Fruit fly (Drosophila melanogaster) whole organism, embryonic: Measurements from ENCODE around the gene CG5079.

Experiments used
- Atf-2 ChIP-seq: fragments of 200-800 bp; sonication (Bioruptor generic); optimal IDR thresholded peaks from 2 replicates; lab custom pipeline; 2016; ENCODE audit warnings: missing biosample characterization, missing genetic modification characterization
- Atf3 ChIP-seq: fragments of 200-800 bp; sonication (Bioruptor generic); optimal IDR thresholded peaks from 3 replicates; lab custom pipeline; 2016; ENCODE audit warnings: missing biosample characterization, missing genetic modification characterization
- Bgb ChIP-seq: fragments of 200-800 bp; sonication (Bioruptor generic); IDR thresholded peaks from 2 replicates; pipeline ENCODE4 v1.3.6; 2022; ENCODE audit warnings: missing biosample characterization, missing genetic modification characterization; ENCODE audit not compliant: partially characterized antibody
- Blimp-1 ChIP-seq: fragments of 200-800 bp; sonication (Bioruptor generic); optimal IDR thresholded peaks from 3 replicates; lab custom pipeline; 2018; ENCODE audit warnings: missing biosample characterization, missing genetic modification characterization, mild to moderate bottlenecking, moderate library complexity, missing genetic modification reagents
- CG10543 ChIP-seq: fragments of 200-800 bp; sonication (Bioruptor generic); optimal IDR thresholded peaks from 3 replicates; lab custom pipeline; 2017; ENCODE audit warnings: missing biosample characterization, mild to moderate bottlenecking, missing genetic modification characterization, moderate library complexity
- CG12391 ChIP-seq: fragments of 200-800 bp; sonication (Bioruptor generic); optimal IDR thresholded peaks from 3 replicates; lab custom pipeline; 2018; ENCODE audit warnings: missing biosample characterization, mild to moderate bottlenecking, missing genetic modification characterization, moderate library complexity
- CG13287 ChIP-seq: fragments of 200-800 bp; sonication (Bioruptor generic); IDR thresholded peaks from 2 replicates; pipeline ENCODE4 v1.3.6; 2022; ENCODE audit warnings: missing biosample characterization, missing genetic modification characterization; ENCODE audit not compliant: partially characterized antibody
- CG13775 ChIP-seq: fragments of 200-800 bp; sonication (Bioruptor generic); optimal IDR thresholded peaks from 3 replicates; lab custom pipeline; 2017; ENCODE audit warnings: missing biosample characterization, mild to moderate bottlenecking, missing genetic modification characterization
- CG14965 ChIP-seq: fragments of 200-800 bp; sonication (Bioruptor generic); optimal IDR thresholded peaks from 2 replicates; lab custom pipeline; 2016; ENCODE audit warnings: missing biosample characterization, missing genetic modification characterization, borderline replicate concordance
- CG16813 ChIP-seq: fragments of 200-800 bp; sonication (Bioruptor generic); IDR thresholded peaks from 3 replicates; pipeline ENCODE4 v1.3.6; 2022; ENCODE audit warnings: missing biosample characterization, missing genetic modification characterization; ENCODE audit not compliant: partially characterized antibody
- CG16863 ChIP-seq: fragments of 200-800 bp; sonication (Bioruptor generic); optimal IDR thresholded peaks from 3 replicates; lab custom pipeline; 2016; ENCODE audit warnings: missing biosample characterization, missing genetic modification characterization
- CG17328 ChIP-seq: fragments of 200-800 bp; sonication (Bioruptor generic); IDR thresholded peaks from 2 replicates; pipeline ENCODE4 v1.3.6; 2022; ENCODE audit warnings: missing biosample characterization, missing genetic modification characterization
- CG17361 ChIP-seq: fragments of 200-800 bp; sonication (Bioruptor generic); IDR thresholded peaks from 3 replicates; pipeline ENCODE4 v1.3.6; 2022; ENCODE audit warnings: missing biosample characterization, missing genetic modification characterization
- CG17568 ChIP-seq: fragments of 200-800 bp; sonication (Bioruptor generic); optimal IDR thresholded peaks from 2 replicates; lab custom pipeline; 2018; ENCODE audit warnings: missing biosample characterization, mild to moderate bottlenecking, missing genetic modification characterization, moderate library complexity
- CG17829 ChIP-seq: fragments of 200-800 bp; optimal IDR thresholded peaks from 2 replicates; lab custom pipeline; 2019; ENCODE audit warnings: missing biosample characterization, mild to moderate bottlenecking, missing genetic modification characterization, moderate library complexity
- CG2712 ChIP-seq: fragments of 200-800 bp; optimal IDR thresholded peaks from 3 replicates; lab custom pipeline; 2019; ENCODE audit warnings: missing biosample characterization, mild to moderate bottlenecking, missing genetic modification characterization, moderate library complexity
- CG30431 ChIP-seq: fragments of 200-800 bp; sonication (Bioruptor generic); optimal IDR thresholded peaks from 2 replicates; lab custom pipeline; 2017; ENCODE audit warnings: missing biosample characterization, missing genetic modification characterization
- CG31388 ChIP-seq: fragments of 200-800 bp; sonication (Bioruptor generic); optimal IDR thresholded peaks from 2 replicates; lab custom pipeline; 2016; ENCODE audit warnings: missing biosample characterization, missing genetic modification characterization
- CG4424 ChIP-seq: fragments of 200-800 bp; sonication (Bioruptor generic); optimal IDR thresholded peaks from 3 replicates; lab custom pipeline; 2016; ENCODE audit warnings: missing biosample characterization, missing genetic modification characterization
- CG4854 ChIP-seq: fragments of 200-800 bp; sonication (Bioruptor generic); optimal IDR thresholded peaks from 2 replicates; lab custom pipeline; 2016; ENCODE audit warnings: missing biosample characterization, missing genetic modification characterization, inconsistent platforms
- CG6813 ChIP-seq: fragments of 200-800 bp; sonication (Bioruptor generic); optimal IDR thresholded peaks from 2 replicates; lab custom pipeline; 2017; ENCODE audit warnings: missing biosample characterization, missing genetic modification characterization, mild to moderate bottlenecking, moderate library complexity, missing genetic modification reagents
- CG8290 ChIP-seq, 3 experiments: fragments of 200-800 bp; sonication (Bioruptor generic); optimal IDR thresholded peaks; 2 replicates each; lab custom pipeline; 2016 to 2019; ENCODE audit warnings: missing biosample characterization in 3 of 3, missing genetic modification characterization in 3 of 3, mild to moderate bottlenecking in 2 of 3, moderate library complexity in 1 of 3
- CoRest ChIP-seq: fragments of 200-800 bp; sonication (Bioruptor generic); optimal IDR thresholded peaks from 3 replicates; lab custom pipeline; 2018; ENCODE audit warnings: missing biosample characterization, mild to moderate bottlenecking, missing genetic modification characterization, moderate library complexity
- CrebB ChIP-seq: fragments of 200-800 bp; sonication (Bioruptor generic); optimal IDR thresholded peaks from 3 replicates; lab custom pipeline; 2018; ENCODE audit warnings: missing biosample characterization, mild to moderate bottlenecking, missing genetic modification characterization
- Fer2 ChIP-seq: fragments of 200-800 bp; sonication (Bioruptor generic); optimal IDR thresholded peaks from 2 replicates; lab custom pipeline; 2018; ENCODE audit warnings: missing biosample characterization, mild to moderate bottlenecking, missing genetic modification characterization, moderate library complexity
- H15 ChIP-seq: fragments of 200-800 bp; sonication (Bioruptor generic); IDR thresholded peaks from 3 replicates; pipeline ENCODE4 v1.3.6; 2022; ENCODE audit warnings: missing biosample characterization, missing genetic modification characterization
- Med ChIP-seq: fragments of 200-800 bp; sonication (Bioruptor generic); peaks from one replicate; lab custom pipeline; 2016; ENCODE audit warnings: missing biosample characterization, missing genetic modification characterization, mild to moderate bottlenecking, inconsistent platforms, moderate library complexity
- NC2α ChIP-seq: fragments of 200-800 bp; sonication (Bioruptor generic); optimal IDR thresholded peaks from 2 replicates; lab custom pipeline; 2016; ENCODE audit warnings: missing biosample characterization, missing genetic modification characterization
- Oli ChIP-seq: fragments of 200-800 bp; sonication (Bioruptor generic); optimal IDR thresholded peaks from 2 replicates; lab custom pipeline; 2018; ENCODE audit warnings: missing biosample characterization, mild to moderate bottlenecking, missing genetic modification characterization, moderate library complexity
- TFAM ChIP-seq: fragments of 200-800 bp; sonication (Bioruptor generic); optimal IDR thresholded peaks from 2 replicates; lab custom pipeline; 2017; ENCODE audit warnings: missing biosample characterization, missing genetic modification characterization, inconsistent platforms
- Xrp1 ChIP-seq: fragments of 200-800 bp; sonication (Bioruptor generic); IDR thresholded peaks from 2 replicates; pipeline ENCODE4 v1.3.6; 2022; ENCODE audit warnings: missing biosample characterization, missing genetic modification characterization
- YL-1 ChIP-seq: fragments of 200-800 bp; sonication (Bioruptor generic); optimal IDR thresholded peaks from 3 replicates; lab custom pipeline; 2017; ENCODE audit warnings: missing biosample characterization, mild to moderate bottlenecking, missing genetic modification characterization
- ac ChIP-seq: fragments of 200-800 bp; sonication (Bioruptor generic); optimal IDR thresholded peaks from 3 replicates; lab custom pipeline; 2017; ENCODE audit warnings: missing biosample characterization, mild to moderate bottlenecking, missing genetic modification characterization
- az2 ChIP-seq: fragments of 200-800 bp; sonication (Bioruptor generic); optimal IDR thresholded peaks from 3 replicates; lab custom pipeline; 2016; ENCODE audit warnings: missing biosample characterization, missing genetic modification characterization
- br ChIP-seq: fragments of >200 bp; optimal IDR thresholded peaks from 2 replicates; lab custom pipeline; 2017
- dan ChIP-seq: fragments of 200-800 bp; sonication (Bioruptor generic); IDR thresholded peaks from 2 replicates; pipeline ENCODE4 v1.3.6; 2022; ENCODE audit warnings: missing biosample characterization, missing genetic modification characterization
- dmrt99B ChIP-seq: fragments of 200-800 bp; sonication (Bioruptor generic); optimal IDR thresholded peaks from 2 replicates; lab custom pipeline; 2018; ENCODE audit warnings: missing biosample characterization, mild to moderate bottlenecking, missing genetic modification characterization, moderate library complexity
- eve ChIP-seq, 2 experiments: fragments of >200 bp; optimal IDR thresholded peaks; 2 replicates each; lab custom pipeline; 2017; ENCODE audit warnings: missing biosample characterization in 2 of 2, missing genetic modification characterization in 2 of 2
- grau ChIP-seq: fragments of 200-800 bp; optimal IDR thresholded peaks from 3 replicates; lab custom pipeline; 2019; ENCODE audit warnings: missing biosample characterization, mild to moderate bottlenecking, missing genetic modification characterization, moderate library complexity
- ham ChIP-seq: fragments of 200-800 bp; sonication (Bioruptor generic); IDR thresholded peaks from 2 replicates; pipeline ENCODE4 v1.3.6; 2022; ENCODE audit warnings: missing biosample characterization, missing genetic modification characterization
- jumu ChIP-seq: fragments of 200-800 bp; sonication (Bioruptor generic); optimal IDR thresholded peaks from 3 replicates; lab custom pipeline; 2016; ENCODE audit warnings: missing biosample characterization, missing genetic modification characterization
- psq ChIP-seq: fragments of 200-800 bp; sonication (Bioruptor generic); optimal IDR thresholded peaks from 2 replicates; lab custom pipeline; 2017; ENCODE audit warnings: missing biosample characterization, missing genetic modification characterization
- sens ChIP-seq: fragments of 200-800 bp; sonication (Bioruptor generic); peaks from one replicate; lab custom pipeline; 2016; ENCODE audit warnings: missing biosample characterization, missing genetic modification characterization
- sob ChIP-seq: fragments of 200-800 bp; sonication (Bioruptor generic); IDR thresholded peaks from 2 replicates; pipeline ENCODE4 v1.3.6; 2022; ENCODE audit warnings: missing biosample characterization, missing genetic modification characterization
- tin ChIP-seq: fragments of 200-800 bp; sonication (Bioruptor generic); optimal IDR thresholded peaks from 3 replicates; lab custom pipeline; 2016; ENCODE audit warnings: missing biosample characterization, missing genetic modification characterization
- tio ChIP-seq: fragments of 200-800 bp; sonication (Bioruptor generic); optimal IDR thresholded peaks from 2 replicates; lab custom pipeline; 2017; ENCODE audit warnings: missing biosample characterization, missing genetic modification characterization, inconsistent platforms
- tll ChIP-seq, 2 experiments: fragments of 200-800 bp in 1 of 2; fragments of >200 bp in 1 of 2; sonication (Bioruptor generic) in 1 of 2; optimal IDR thresholded peaks; 2 replicates each; lab custom pipeline; 2017 to 2019; ENCODE audit warnings: missing biosample characterization in 2 of 2, missing genetic modification characterization in 2 of 2, mild to moderate bottlenecking in 1 of 2, moderate library complexity in 1 of 2
- zen2 ChIP-seq: fragments of 200-800 bp; sonication (Bioruptor generic); IDR thresholded peaks from 3 replicates; pipeline ENCODE4 v1.3.6; 2022; ENCODE audit warnings: missing biosample characterization, missing genetic modification characterization; ENCODE audit not compliant: partially characterized antibody
- zfh1 ChIP-seq: fragments of 200-800 bp; sonication (Bioruptor generic); IDR thresholded peaks from 3 replicates; pipeline ENCODE4 v1.3.6; 2022; ENCODE audit warnings: missing biosample characterization, missing genetic modification characterization

Gene CG5079

DNA sequence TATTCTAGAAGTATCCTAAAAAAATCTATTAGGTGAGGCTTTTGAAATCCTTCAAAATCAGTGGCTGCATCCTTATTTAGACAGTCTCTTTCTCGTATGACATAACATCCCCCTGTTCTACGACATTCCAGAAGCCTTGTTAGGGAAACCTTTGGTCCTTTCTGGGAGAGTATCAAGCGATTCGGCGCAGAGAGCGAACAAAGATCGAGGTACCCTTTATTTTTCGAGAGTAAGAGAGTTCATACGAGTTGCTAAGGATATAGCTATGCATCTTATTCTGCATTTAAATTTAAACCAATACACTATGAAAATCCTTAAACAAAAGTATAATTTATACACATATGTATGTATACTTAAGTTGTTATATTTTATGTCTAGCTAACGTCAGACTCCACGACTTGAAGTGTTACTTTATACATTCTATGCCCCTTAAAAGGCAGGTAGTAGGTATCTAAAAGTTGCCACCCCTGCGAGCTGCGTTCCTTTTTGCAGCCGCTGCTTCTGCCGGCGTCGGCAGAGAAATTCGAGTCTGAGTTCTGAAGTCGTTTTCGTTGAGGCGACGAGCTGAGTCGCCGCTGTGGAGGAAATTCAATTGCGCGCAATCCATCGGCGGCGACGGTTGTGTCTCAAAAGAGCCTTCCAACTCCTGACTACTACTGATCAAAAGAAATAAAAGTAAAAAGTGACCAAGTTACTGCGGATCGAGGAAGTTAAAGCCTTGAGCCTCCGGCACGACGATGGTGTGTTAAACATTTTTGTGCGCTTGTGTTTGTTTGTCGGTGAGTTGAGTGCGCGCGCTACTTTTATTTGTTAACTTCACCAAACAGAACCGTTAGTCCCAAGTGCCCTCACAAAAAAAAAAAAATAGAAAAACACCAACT is 24.1 kb downstream of the CG5079 start, which contains the start of gene jigr1 (continued):
- TF ChIP-seq CoRest (tag; lab: Kevin White, UChicago), result peak; percentile 37
- peak; percentile 60; the same call in 1 of the 3 replicates for TF ChIP-seq zfh1 (GFP tag; lab: Robert Waterston, UW)
- peak; percentile 6 for TF ChIP-seq CG8290 (GFP tag; optimal IDR thresholded peaks at IDR 0.05; lab: Kevin White, UChicago)
- peak in 1 of 2 experiments; percentile 44 for TF ChIP-seq CG8290 (tag; optimal IDR thresholded peaks at IDR 0.05; lab: Kevin White, UChicago)
- TF ChIP-seq Atf-2 (GFP tag; lab: Kevin White, UChicago), result no peak
- TF ChIP-seq az2 (GFP tag; lab: Kevin White, UChicago), result peak; percentile 29
- no peak for TF ChIP-seq zen2 (GFP tag; lab: Robert Waterston, UW)
- TF ChIP-seq eve (GFP tag; optimal IDR thresholded peaks at IDR 0.05; lab: Kevin White, UChicago), result peak in 1 of 2 experiments; percentile 41
- peak; percentile 3 for TF ChIP-seq Blimp-1 (GFP tag; lab: Kevin White, UChicago)
- TF ChIP-seq tll (GFP tag; optimal IDR thresholded peaks at IDR 0.05; lab: Kevin White, UChicago), result peak; percentile 64 to 92
- peak; percentile 67; the same call in 2 of the 3 replicates for TF ChIP-seq CG17361 (GFP tag; lab: Robert Waterston, UW)
- TF ChIP-seq CG16863, result peak; percentile 29
- TF ChIP-seq ac, result peak; percentile 87
- no peak for TF ChIP-seq tio (GFP tag; lab: Kevin White, UChicago)
- TF ChIP-seq CG30431 (GFP tag; lab: Kevin White, UChicago), result peak; percentile 51
- TF ChIP-seq Med (GFP tag; lab: Kevin White, UChicago), result peak; percentile 69
- no peak for TF ChIP-seq CrebB (tag; lab: Kevin White, UChicago)
- TF ChIP-seq CG2712 (tag; lab: Kevin White, UChicago), result peak; percentile 82
- TF ChIP-seq TFAM (GFP tag; lab: Kevin White, UChicago), result no peak
- no peak for TF ChIP-seq H15 (GFP tag; lab: Robert Waterston, UW)
- TF ChIP-seq Fer2 (tag; lab: Kevin White, UChicago), result no peak
- 0 out of 2 replicates have a peak, but pooled peaks have one; percentile 30 for TF ChIP-seq sob
- peak; percentile 42 for TF ChIP-seq Oli (tag; lab: Kevin White, UChicago)
- peak; percentile 39 for TF ChIP-seq grau (tag; lab: Kevin White, UChicago)
- no peak for TF ChIP-seq br (lab: Kevin White, UChicago)
- peak; percentile 10; the same call in 1 of the 2 replicates for TF ChIP-seq dan
- TF ChIP-seq CG17568, result peak; percentile 22
- TF ChIP-seq sens (GFP tag; lab: Kevin White, UChicago), result peak; percentile 91
- peak; percentile 36 for TF ChIP-seq CG4424 (GFP tag; lab: Kevin White, UChicago)
- no peak for TF ChIP-seq ham (GFP tag; lab: Robert Waterston, UW)
- TF ChIP-seq CG6813 (GFP tag; lab: Kevin White, UChicago), result peak; percentile 52
- peak; percentile 49; the same call in 1 of the 2 replicates for TF ChIP-seq CG17328 (GFP tag; lab: Robert Waterston, UW)
- peak; percentile 65 for TF ChIP-seq CG12391
- TF ChIP-seq CG4854, result no peak
- TF ChIP-seq psq, result peak; percentile 7
- TF ChIP-seq Atf3 (GFP tag; lab: Kevin White, UChicago), result no peak
- peak; percentile 5 for TF ChIP-seq tin (GFP tag; lab: Kevin White, UChicago)

DNA sequence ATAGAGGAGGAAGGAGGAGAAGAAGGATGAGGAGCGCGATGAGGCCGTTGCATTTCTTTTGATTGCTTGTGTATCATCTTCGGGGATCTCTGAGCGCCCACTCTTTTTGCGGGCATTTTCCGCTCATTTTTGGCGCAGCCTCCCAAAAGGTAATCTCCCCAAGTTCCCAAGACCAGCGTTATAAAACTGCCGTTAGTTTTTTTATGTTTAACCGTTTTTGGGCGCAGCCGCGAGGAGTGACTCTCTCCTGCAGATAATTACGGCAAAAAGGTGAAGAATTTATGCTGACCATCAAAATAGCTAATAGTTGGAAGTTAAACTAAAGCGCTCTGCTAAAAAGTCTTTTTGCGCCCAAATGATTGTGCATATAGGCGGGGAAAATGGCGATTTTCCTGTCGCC is 24.9 kb downstream of the CG5079 start:
- TF ChIP-seq Bgb (no peak), YL-1 (GFP tag; lab: Kevin White, UChicago) (no peak), tin (GFP tag; lab: Kevin White, UChicago) (no peak), Xrp1 (no peak), CG14965 (GFP tag; lab: Kevin White, UChicago) (no peak), Med (GFP tag; lab: Kevin White, UChicago) (no peak), dmrt99B (tag; lab: Kevin White, UChicago) (no peak), NC2α (GFP tag; lab: Kevin White, UChicago) (no peak), CG17829 (tag; lab: Kevin White, UChicago) (no peak), CG13775 (GFP tag; lab: Kevin White, UChicago) (no peak), CG10543 (GFP tag; lab: Kevin White, UChicago) (no peak), CG13287 (GFP tag; lab: Robert Waterston, UW) (no peak), jumu (GFP tag; lab: Kevin White, UChicago) (no peak), CG31388 (no peak), CG16813 (GFP tag; lab: Robert Waterston, UW) (no peak)
